Fruit fly (Drosophila melanogaster): ENCODE results near the gene CG5112.
A peak's percentile ranks its signal among the peaks of the same experiment; 100 is the strongest.

Gene CG5112

DNA sequence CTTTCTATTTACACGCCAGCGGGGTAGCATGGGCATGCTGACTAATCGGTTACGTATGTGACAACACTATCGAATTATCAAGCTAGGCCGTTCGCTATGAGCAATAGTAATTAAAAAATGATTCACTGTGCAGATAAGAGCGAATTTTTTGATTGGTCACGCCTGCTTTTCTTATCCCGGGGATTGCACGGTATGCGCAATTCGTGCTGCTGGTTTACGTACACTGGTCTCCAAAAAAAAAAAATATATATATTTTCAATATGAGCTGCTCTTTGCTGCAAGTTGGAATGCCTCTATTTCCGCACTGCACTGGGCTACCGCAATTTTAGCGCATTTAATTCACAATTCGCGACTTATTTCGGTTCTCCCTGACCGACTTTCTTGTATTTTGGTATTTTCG, 885 bp upstream of the CG5112 start (continued):
- peak; percentile 12 for TF ChIP-seq slp2 (GFP tag; optimal IDR thresholded peaks at IDR 0.05)
- TF ChIP-seq Atf3 (GFP tag; optimal IDR thresholded peaks at IDR 0.05) = no peak
- no peak for TF ChIP-seq zen (tag; optimal IDR thresholded peaks at IDR 0.05)
- no peak for TF ChIP-seq bbx (GFP tag; IDR thresholded peaks at IDR 0.05; ENCODE audit: partially characterized antibody)
- TF ChIP-seq Awh (GFP tag; IDR thresholded peaks at IDR 0.05) = no peak
- peak; percentile 59 for TF ChIP-seq CG1603 (tag; optimal IDR thresholded peaks at IDR 0.05)
- TF ChIP-seq CG12219 (GFP tag; optimal IDR thresholded peaks at IDR 0.05) = no peak
- TF ChIP-seq grn (GFP tag; optimal IDR thresholded peaks at IDR 0.05) = peak; percentile 56
- no peak for TF ChIP-seq Ets65A (GFP tag)
- no peak for TF ChIP-seq yki (optimal IDR thresholded peaks at IDR 0.05)
- peak; percentile 40 for TF ChIP-seq unpg (GFP tag; optimal IDR thresholded peaks at IDR 0.05)
- TF ChIP-seq dpn (GFP tag; optimal IDR thresholded peaks at IDR 0.05) = no peak
- no peak for TF ChIP-seq CG6765 (GFP tag; optimal IDR thresholded peaks at IDR 0.05)
- TF ChIP-seq CG17912 (GFP tag; optimal IDR thresholded peaks at IDR 0.05) = no peak
- TF ChIP-seq CG18476 (GFP tag; optimal IDR thresholded peaks at IDR 0.05) = no peak
- no peak for TF ChIP-seq CG10543 (GFP tag; optimal IDR thresholded peaks at IDR 0.05)
- no peak for TF ChIP-seq CG10979 (tag; optimal IDR thresholded peaks at IDR 0.05)
- TF ChIP-seq gce (GFP tag; IDR thresholded peaks at IDR 0.05) = no peak
- no peak for TF ChIP-seq HmgZ (tag; optimal IDR thresholded peaks at IDR 0.05)
- peak; percentile 20 for TF ChIP-seq tap (tag; optimal IDR thresholded peaks at IDR 0.05)
- no peak for TF ChIP-seq mam (GFP tag; optimal IDR thresholded peaks at IDR 0.05)
- TF ChIP-seq CG11398 (GFP tag; optimal IDR thresholded peaks at IDR 0.05) = no peak
- TF ChIP-seq Fer1 (GFP tag; optimal IDR thresholded peaks at IDR 0.05) = peak; percentile 42
- TF ChIP-seq scrt (GFP tag; optimal IDR thresholded peaks at IDR 0.05) = peak; percentile 3
- TF ChIP-seq CG13287 (GFP tag; IDR thresholded peaks at IDR 0.05; ENCODE audit: partially characterized antibody) = no peak
- no peak for TF ChIP-seq Dref (GFP tag; IDR thresholded peaks at IDR 0.05)
- no peak for TF ChIP-seq cato (GFP tag; optimal IDR thresholded peaks at IDR 0.05; ENCODE audit: borderline replicate concordance)
- no peak for TF ChIP-seq CG3281 (GFP tag; optimal IDR thresholded peaks at IDR 0.05)
- no peak for TF ChIP-seq chif (GFP tag; optimal IDR thresholded peaks at IDR 0.05)
- TF ChIP-seq CG6683 (GFP tag; optimal IDR thresholded peaks at IDR 0.05) = no peak
- TF ChIP-seq CG4617 (GFP tag; optimal IDR thresholded peaks at IDR 0.05; ENCODE audit: borderline replicate concordance) = peak; percentile 39
- no peak for TF ChIP-seq Bteb2 (GFP tag; optimal IDR thresholded peaks at IDR 0.05)
- TF ChIP-seq CG14441 (GFP tag; IDR thresholded peaks at IDR 0.05) = 0 out of 2 replicates have a peak, but pooled peaks have one; percentile 11
- TF ChIP-seq kah (GFP tag; optimal IDR thresholded peaks at IDR 0.05) = no peak
- TF ChIP-seq amos (GFP tag; IDR thresholded peaks at IDR 0.05; ENCODE audit: partially characterized antibody) = no peak
- TF ChIP-seq CG1233 (GFP tag; optimal IDR thresholded peaks at IDR 0.05) = no peak
- no peak for TF ChIP-seq CG2889 (GFP tag; IDR thresholded peaks at IDR 0.05)
- TF ChIP-seq CG10209 (GFP tag; optimal IDR thresholded peaks at IDR 0.05) = no peak
- no peak for TF ChIP-seq CG33213 (GFP tag; optimal IDR thresholded peaks at IDR 0.05)
- TF ChIP-seq TFAM (GFP tag; optimal IDR thresholded peaks at IDR 0.05) = no peak
- no peak for TF ChIP-seq Hmx (GFP tag; optimal IDR thresholded peaks at IDR 0.05)
- TF ChIP-seq seq (GFP tag; IDR thresholded peaks at IDR 0.05) = peak; percentile 57; the same call in 1 of the 2 replicates
- TF ChIP-seq ap (GFP tag; IDR thresholded peaks at IDR 0.05) = peak; percentile 26; the same call in 1 of the 2 replicates
- no peak for TF ChIP-seq Fer2 (tag; optimal IDR thresholded peaks at IDR 0.05)
- TF ChIP-seq ara (GFP tag; IDR thresholded peaks at IDR 0.05) = no peak
- peak; percentile 74 for TF ChIP-seq Nf-YB (GFP tag; optimal IDR thresholded peaks at IDR 0.05)
- TF ChIP-seq trh (GFP tag; optimal IDR thresholded peaks at IDR 0.05) = no peak
- TF ChIP-seq Lim3 (GFP tag; IDR thresholded peaks at IDR 0.05) = 0 out of 2 replicates have a peak, but pooled peaks have one; percentile 12
- TF ChIP-seq Rx (GFP tag; IDR thresholded peaks at IDR 0.05) = 0 out of 2 replicates have a peak, but pooled peaks have one; percentile 24
- TF ChIP-seq CG8089 (GFP tag; optimal IDR thresholded peaks at IDR 0.05) = peak; percentile 19
- peak; percentile 12 for TF ChIP-seq CG2875 (GFP tag; optimal IDR thresholded peaks at IDR 0.05)
- peak; percentile 47 for TF ChIP-seq Xrp1 (GFP tag; IDR thresholded peaks at IDR 0.05)
